Worm (Caenorhabditis elegans) whole organism, midembryonic: ENCODE results near the gene lgc-41.

Source experiments
- T22C8.4 ChIP-seq: fragments of 200-800 bp; sonication (Bioruptor generic); IDR thresholded peaks from 2 replicates; pipeline ENCODE4 v1.3.6; 2022; ENCODE audit warnings: missing genetic modification characterization, missing compliant biosample characterization
- cog-1 ChIP-seq: sonication (generic microtip); optimal IDR thresholded peaks from 2 replicates; lab custom pipeline; 2016; ENCODE audit warnings: missing genetic modification characterization, missing compliant biosample characterization
- flt-1 ChIP-seq: fragments of 200-800 bp; sonication (Bioruptor generic); IDR thresholded peaks from 2 replicates; pipeline ENCODE4 v1.3.6; 2022; ENCODE audit warnings: missing genetic modification characterization, missing compliant biosample characterization
- klf-2 ChIP-seq: fragments of 200-800 bp; sonication (Bioruptor generic); conservative IDR thresholded peaks from 2 replicates; pipeline ENCODE4 v1.3.6; 2022; ENCODE audit warnings: missing genetic modification reagents, missing genetic modification characterization, missing compliant biosample characterization
- med-1 ChIP-seq: sonication (generic microtip); optimal IDR thresholded peaks from 2 replicates; lab custom pipeline; 2017; ENCODE audit warnings: missing genetic modification characterization, mild to moderate bottlenecking, missing compliant biosample characterization, antibody characterized with exemption, missing genetic modification reagents; ENCODE audit not compliant: insufficient read depth
- ref-1 ChIP-seq: fragments of 200-800 bp; sonication (Bioruptor generic); conservative IDR thresholded peaks from 2 replicates; pipeline ENCODE4 v1.3.6; 2022; ENCODE audit warnings: missing genetic modification reagents, missing genetic modification characterization, missing compliant biosample characterization
- tab-1 ChIP-seq: fragments of 200-800 bp; sonication (Bioruptor generic); IDR thresholded peaks from 2 replicates; pipeline ENCODE4 v1.3.6; 2022; ENCODE audit warnings: missing genetic modification characterization, missing compliant biosample characterization
- ztf-23 ChIP-seq: fragments of 200-800 bp; sonication (Bioruptor generic); IDR thresholded peaks from 2 replicates; pipeline ENCODE4 v1.3.6; 2022; ENCODE audit warnings: missing genetic modification reagents, missing genetic modification characterization, missing compliant biosample characterization
- ztf-29 ChIP-seq: fragments of 200-800 bp; sonication (Bioruptor generic); IDR thresholded peaks from 2 replicates; pipeline ENCODE4 v1.3.6; 2022; ENCODE audit warnings: missing genetic modification reagents, missing genetic modification characterization, missing compliant biosample characterization

The lgc-41 gene

ce11 chrX:10482272-10482671, 28.2 kb downstream of the lgc-41 start:
- no peak for TF ChIP-seq med-1 (GFP tag; lab: Kevin White, UChicago)

- TF ChIP-seq cog-1 = no peak
- TF ChIP-seq ztf-23 = no peak
- no peak for TF ChIP-seq tab-1 (GFP tag; lab: Robert Waterston, UW)
- no peak for TF ChIP-seq ref-1 (GFP tag; lab: Robert Waterston, UW)
- no peak for TF ChIP-seq T22C8.4
- TF ChIP-seq flt-1 (GFP tag; lab: Robert Waterston, UW) = no peak
- no peak for TF ChIP-seq med-1 (GFP tag; lab: Kevin White, UChicago)
- no peak for TF ChIP-seq klf-2
- no peak for TF ChIP-seq ztf-29 (GFP tag; lab: Robert Waterston, UW)
These were observed 31.3 kb downstream of the lgc-41 start, which contains the start of gene C33D3.3 for ce11 chrX:10485300-10485755. Gene C33D3.3, plus strand, starts transcription at chrX:10485350.

ce11 chrX:10488763-10489162, 34.7 kb downstream of the lgc-41 start, which contains the start of gene C33D3.4:
Gene C33D3.4, plus strand, starts transcription at chrX:10489063.
- no peak for TF ChIP-seq med-1 (GFP tag; lab: Kevin White, UChicago)
- no peak for TF ChIP-seq ztf-23
- TF ChIP-seq T22C8.4 = no peak
- no peak for TF ChIP-seq ztf-29 (GFP tag; lab: Robert Waterston, UW)
- TF ChIP-seq ref-1 (GFP tag; lab: Robert Waterston, UW) = no peak
- TF ChIP-seq cog-1 = no peak

ce11 chrX:10491044-10491443, 37.0 kb downstream of the lgc-41 start, which contains the start of gene C33D3.5:
Gene C33D3.5, plus strand, starts transcription at chrX:10491344.
- no peak for TF ChIP-seq ztf-23
- TF ChIP-seq ref-1 (GFP tag; lab: Robert Waterston, UW) = no peak
- no peak for TF ChIP-seq T22C8.4

ce11 chrX:10491875-10492523, 37.9 kb downstream of the lgc-41 start:
- TF ChIP-seq ztf-23 (no peak), med-1 (GFP tag; lab: Kevin White, UChicago) (no peak), ztf-29 (GFP tag; lab: Robert Waterston, UW) (no peak), klf-2 (no peak), flt-1 (GFP tag; lab: Robert Waterston, UW) (no peak), tab-1 (GFP tag; lab: Robert Waterston, UW) (no peak)

ce11 chrX:10499590-10499989, 45.5 kb downstream of the lgc-41 start, which contains the start of gene vab-3:
Gene vab-3, plus strand, starts transcription at chrX:10499890.
- no peak for TF ChIP-seq ztf-29 (GFP tag; lab: Robert Waterston, UW)
- no peak for TF ChIP-seq T22C8.4
- TF ChIP-seq ref-1 (GFP tag; lab: Robert Waterston, UW) = no peak
- TF ChIP-seq flt-1 (GFP tag; lab: Robert Waterston, UW) = no peak
- no peak for TF ChIP-seq med-1 (GFP tag; lab: Kevin White, UChicago)
- TF ChIP-seq ztf-23 = no peak
- no peak for TF ChIP-seq klf-2
- no peak for TF ChIP-seq cog-1
- TF ChIP-seq tab-1 (GFP tag; lab: Robert Waterston, UW) = no peak

- no peak for TF ChIP-seq cog-1
- TF ChIP-seq ref-1 (GFP tag; lab: Robert Waterston, UW) = no peak
- no peak for TF ChIP-seq flt-1 (GFP tag; lab: Robert Waterston, UW)
- TF ChIP-seq tab-1 (GFP tag; lab: Robert Waterston, UW) = no peak
- no peak for TF ChIP-seq klf-2
- TF ChIP-seq ztf-23 = no peak
- TF ChIP-seq med-1 (GFP tag; lab: Kevin White, UChicago) = no peak
- no peak for TF ChIP-seq T22C8.4
- no peak for TF ChIP-seq ztf-29 (GFP tag; lab: Robert Waterston, UW)
These were observed 49.3 kb downstream of the lgc-41 start for ce11 chrX:10503393-10503792.

- no peak for TF ChIP-seq med-1 (GFP tag; lab: Kevin White, UChicago)
- TF ChIP-seq ztf-23 = no peak
- TF ChIP-seq flt-1 (GFP tag; lab: Robert Waterston, UW) = no peak
- TF ChIP-seq cog-1 = no peak
- no peak for TF ChIP-seq T22C8.4
- TF ChIP-seq ztf-29 (GFP tag; lab: Robert Waterston, UW) = no peak
- no peak for TF ChIP-seq ref-1 (GFP tag; lab: Robert Waterston, UW)
- TF ChIP-seq klf-2 = no peak
- no peak for TF ChIP-seq tab-1 (GFP tag; lab: Robert Waterston, UW)
These were observed 51.1 kb downstream of the lgc-41 start for ce11 chrX:10505193-10505592.

- no peak for TF ChIP-seq klf-2
- TF ChIP-seq med-1 (GFP tag; lab: Kevin White, UChicago) = no peak
- TF ChIP-seq flt-1 (GFP tag; lab: Robert Waterston, UW) = no peak
- TF ChIP-seq ref-1 (GFP tag; lab: Robert Waterston, UW) = no peak
- no peak for TF ChIP-seq ztf-23
- no peak for TF ChIP-seq cog-1
- no peak for TF ChIP-seq tab-1 (GFP tag; lab: Robert Waterston, UW)
- TF ChIP-seq T22C8.4 = no peak
- no peak for TF ChIP-seq ztf-29 (GFP tag; lab: Robert Waterston, UW)
These were observed 53.9 kb downstream of the lgc-41 start for ce11 chrX:10507971-10508370.
